Fruit fly (Drosophila melanogaster): ENCODE results near the gene Gapdh2.

The Gapdh2 gene

DNA sequence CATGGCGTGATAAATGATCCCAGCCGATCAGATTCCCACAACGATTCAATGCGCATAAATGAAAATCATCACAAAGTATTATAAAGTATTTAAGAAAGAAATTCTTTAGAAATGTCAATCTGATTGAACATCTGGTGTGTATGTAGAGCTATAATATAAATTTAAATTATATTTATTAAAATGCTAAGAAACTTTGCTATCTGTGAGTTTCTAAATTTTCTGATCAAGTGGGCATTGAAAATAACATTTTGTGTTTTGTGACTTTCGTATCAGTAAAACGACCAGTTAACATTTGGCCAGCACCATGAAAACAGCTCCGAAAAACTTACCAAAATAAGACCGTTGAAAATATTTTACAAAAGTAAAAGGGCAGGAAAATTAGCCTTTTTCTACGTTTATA is 30.4 kb upstream of the Gapdh2 start, which contains the start of gene CG8565:
Gene CG8565, plus strand, starts transcription at position 301 of the 400 bp plus-strand sequence.
- no peak for TF ChIP-seq CG10669 (GFP tag; optimal IDR thresholded peaks at IDR 0.05)
- TF ChIP-seq CG11294 (GFP tag; IDR thresholded peaks at IDR 0.05), result no peak
- TF ChIP-seq CG3032 (tag; optimal IDR thresholded peaks at IDR 0.05), result no peak
- TF ChIP-seq Sox102F (GFP tag; optimal IDR thresholded peaks at IDR 0.05), result no peak
- no peak for TF ChIP-seq CG15336 (GFP tag; IDR thresholded peaks at IDR 0.05)
- TF ChIP-seq CG6276 (GFP tag; optimal IDR thresholded peaks at IDR 0.05), result no peak
- no peak for TF ChIP-seq Eip93F (GFP tag; optimal IDR thresholded peaks at IDR 0.05)
- no peak for TF ChIP-seq Sox15 (GFP tag; optimal IDR thresholded peaks at IDR 0.05)
- TF ChIP-seq CG16779 (tag; optimal IDR thresholded peaks at IDR 0.05), result no peak
- no peak for TF ChIP-seq CG8632 (GFP tag; optimal IDR thresholded peaks at IDR 0.05)
- TF ChIP-seq fkh (GFP tag; optimal IDR thresholded peaks at IDR 0.05), result no peak
- no peak for TF ChIP-seq Ets96B (tag; optimal IDR thresholded peaks at IDR 0.05)
- no peak for TF ChIP-seq Sox14 (GFP tag; optimal IDR thresholded peaks at IDR 0.05)
- TF ChIP-seq pdm3 (GFP tag; optimal IDR thresholded peaks at IDR 0.05), result no peak
- TF ChIP-seq ss (GFP tag; optimal IDR thresholded peaks at IDR 0.05), result no peak
- no peak for TF ChIP-seq svp (GFP tag)

DNA sequence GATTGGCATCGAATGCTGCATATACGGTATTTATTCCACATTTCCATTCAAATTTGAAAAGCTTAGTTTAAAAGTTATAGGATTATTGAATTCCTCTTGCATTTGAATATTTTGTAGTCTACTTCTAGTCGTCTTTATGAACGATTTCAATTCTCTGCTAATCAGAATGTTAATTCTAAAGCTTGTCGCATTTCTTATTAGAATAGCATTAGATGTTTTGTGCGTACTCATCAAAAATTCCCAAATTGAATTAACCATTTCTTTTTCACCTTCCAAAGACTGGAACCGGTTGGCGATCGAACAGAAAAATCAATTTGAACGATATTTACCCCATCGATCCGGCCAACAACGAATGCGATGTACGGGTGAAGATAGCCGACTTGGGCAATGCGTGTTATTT is 27.9 kb upstream of the Gapdh2 start:
- TF ChIP-seq pdm3 (GFP tag; optimal IDR thresholded peaks at IDR 0.05) (no peak), Eip75B (GFP tag; optimal IDR thresholded peaks at IDR 0.05) (no peak), Blimp-1 (GFP tag; optimal IDR thresholded peaks at IDR 0.05) (no peak), Gug (GFP tag; IDR thresholded peaks at IDR 0.05) (no peak), Hr4 (GFP tag; optimal IDR thresholded peaks at IDR 0.05) (no peak), achi (GFP tag; optimal IDR thresholded peaks at IDR 0.05) (no peak), topi (GFP tag; optimal IDR thresholded peaks at IDR 0.05) (no peak), CG8119 (GFP tag; IDR thresholded peaks at IDR 0.05) (no peak), svp (GFP tag) (no peak), CG3032 (tag; optimal IDR thresholded peaks at IDR 0.05) (no peak)

DNA sequence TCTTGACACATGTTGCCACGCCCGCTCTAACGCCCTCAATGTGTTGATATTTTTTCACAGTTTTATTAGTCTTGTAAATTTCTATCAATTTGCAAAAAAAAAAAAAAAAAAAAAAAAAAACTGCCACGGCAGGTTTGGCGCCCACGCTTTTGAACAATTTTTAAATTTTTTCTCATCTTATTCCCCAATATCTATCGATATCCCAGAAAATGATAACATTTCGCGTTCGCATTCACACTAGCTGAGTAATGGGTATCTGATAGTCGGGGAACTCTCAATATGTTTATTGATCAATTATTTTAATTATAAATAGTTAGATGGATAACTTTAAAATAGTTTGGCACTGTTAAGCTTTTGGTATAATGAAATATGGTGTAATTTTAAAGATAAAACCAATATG is 26.6 kb upstream of the Gapdh2 start:
- TF ChIP-seq net (GFP tag; optimal IDR thresholded peaks at IDR 0.05) (no peak), Gug (GFP tag; IDR thresholded peaks at IDR 0.05) (no peak), CG6163 (GFP tag; IDR thresholded peaks at IDR 0.05) (no peak), CG6792 (GFP tag; optimal IDR thresholded peaks at IDR 0.05) (no peak), svp (GFP tag) (no peak), Sox14 (GFP tag; optimal IDR thresholded peaks at IDR 0.05) (no peak), CG16779 (tag; optimal IDR thresholded peaks at IDR 0.05) (no peak), CG9139 (GFP tag; optimal IDR thresholded peaks at IDR 0.05) (no peak), CG11762 (GFP tag; optimal IDR thresholded peaks at IDR 0.05; ENCODE audit: insufficient read depth) (no peak), Sox15 (GFP tag; optimal IDR thresholded peaks at IDR 0.05) (no peak), Eip93F (GFP tag; optimal IDR thresholded peaks at IDR 0.05) (no peak), ss (GFP tag; optimal IDR thresholded peaks at IDR 0.05) (no peak), dac (GFP tag; optimal IDR thresholded peaks at IDR 0.05) (no peak), fd85E (GFP tag; optimal IDR thresholded peaks at IDR 0.05) (no peak), CG10631 (GFP tag; optimal IDR thresholded peaks at IDR 0.05) (no peak), vri (GFP tag; optimal IDR thresholded peaks at IDR 0.05) (no peak)

DNA sequence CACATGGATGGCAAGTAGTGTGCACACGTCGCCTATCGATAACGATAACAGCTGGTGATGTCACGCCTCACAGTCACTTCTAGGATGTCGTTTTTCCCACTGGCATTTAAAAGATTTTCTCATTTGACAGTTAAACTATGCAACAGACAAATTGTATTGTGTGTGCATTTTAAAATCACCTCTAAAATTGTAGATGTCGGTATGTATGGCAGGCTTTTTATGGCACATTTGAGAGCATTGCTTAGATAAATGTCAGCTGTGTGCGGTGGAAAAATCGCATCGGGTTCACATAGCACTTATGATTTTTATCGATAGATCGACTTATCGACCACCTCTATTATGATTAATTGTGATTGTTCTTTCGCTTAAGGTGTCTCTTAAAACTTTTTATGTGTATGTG is 23.8 kb upstream of the Gapdh2 start, which contains the start of the genes ArgRS and CG8578:
Gene ArgRS, minus strand, starts transcription at position 7 of the 400 bp plus-strand sequence.
Gene CG8578, plus strand, starts transcription at position 338 of the 400 bp plus-strand sequence.
- TF ChIP-seq vri (GFP tag; optimal IDR thresholded peaks at IDR 0.05), result no peak
- peak; percentile 62 for TF ChIP-seq topi (GFP tag; optimal IDR thresholded peaks at IDR 0.05)
- peak; percentile 69 for TF ChIP-seq CG3032 (tag; optimal IDR thresholded peaks at IDR 0.05)
- no peak for TF ChIP-seq svp (GFP tag)
- TF ChIP-seq dac (GFP tag; optimal IDR thresholded peaks at IDR 0.05), result no peak
- no peak for TF ChIP-seq CG4318 (GFP tag; optimal IDR thresholded peaks at IDR 0.05)
- TF ChIP-seq CG11294 (GFP tag; IDR thresholded peaks at IDR 0.05), result 0 out of 2 replicates have a peak, but pooled peaks have one; percentile 33
- TF ChIP-seq CG7368 (GFP tag; optimal IDR thresholded peaks at IDR 0.05), result no peak
- no peak for TF ChIP-seq CG3919 (GFP tag; optimal IDR thresholded peaks at IDR 0.05)
- TF ChIP-seq OdsH (GFP tag; optimal IDR thresholded peaks at IDR 0.05), result peak; percentile 17
- peak; percentile 28 for TF ChIP-seq acj6 (GFP tag; optimal IDR thresholded peaks at IDR 0.05)
- TF ChIP-seq dsx (GFP tag; optimal IDR thresholded peaks at IDR 0.05; ENCODE audit: poor library complexity, severe bottlenecking), result no peak
- peak; percentile 72 for TF ChIP-seq Hr4 (GFP tag; optimal IDR thresholded peaks at IDR 0.05)
- TF ChIP-seq Smox (GFP tag; optimal IDR thresholded peaks at IDR 0.05), result no peak
- TF ChIP-seq Lpt (GFP tag; optimal IDR thresholded peaks at IDR 0.05), result no peak
- no peak for TF ChIP-seq CG6163 (GFP tag; IDR thresholded peaks at IDR 0.05)
- no peak for TF ChIP-seq Eip93F (GFP tag; optimal IDR thresholded peaks at IDR 0.05)
- TF ChIP-seq CG6808 (GFP tag; optimal IDR thresholded peaks at IDR 0.05), result no peak
- no peak for TF ChIP-seq CG32006 (GFP tag; optimal IDR thresholded peaks at IDR 0.05)
- peak; percentile 58 for TF ChIP-seq CG10631 (GFP tag; optimal IDR thresholded peaks at IDR 0.05)
- no peak for TF ChIP-seq CG1621 (tag; optimal IDR thresholded peaks at IDR 0.05)
- no peak for TF ChIP-seq Blimp-1 (GFP tag; optimal IDR thresholded peaks at IDR 0.05)
- TF ChIP-seq Ets96B (tag; optimal IDR thresholded peaks at IDR 0.05), result no peak
- TF ChIP-seq Sox14 (GFP tag; optimal IDR thresholded peaks at IDR 0.05), result peak; percentile 62
- TF ChIP-seq Eip75B (GFP tag; optimal IDR thresholded peaks at IDR 0.05), result peak; percentile 80
- TF ChIP-seq ss (GFP tag; optimal IDR thresholded peaks at IDR 0.05), result peak in 1 of 2 experiments; percentile 67
- no peak for TF ChIP-seq net (GFP tag; optimal IDR thresholded peaks at IDR 0.05)
- no peak for TF ChIP-seq Hr38 (GFP tag; optimal IDR thresholded peaks at IDR 0.05)

All from whole organism, prepupa.